Fruit fly (Drosophila melanogaster): ENCODE results near the gene tomboy20.

Gene tomboy20

dm6 chr3R:10699020-10699951, 36.5 kb downstream of the tomboy20 start (continued):
- TF ChIP-seq CG1603 (tag; optimal IDR thresholded peaks at IDR 0.05) (no peak), CG18599 (GFP tag; optimal IDR thresholded peaks at IDR 0.05) (peak; percentile 61), lov (optimal IDR thresholded peaks at IDR 0.05) (no peak), lov (GFP tag; IDR thresholded peaks at IDR 0.05) (no peak), tap (tag; optimal IDR thresholded peaks at IDR 0.05) (no peak), slp2 (GFP tag; optimal IDR thresholded peaks at IDR 0.05) (no peak), ci (GFP tag; IDR thresholded peaks at IDR 0.05) (no peak), lab (GFP tag; optimal IDR thresholded peaks at IDR 0.05) (peak; percentile 63), Sin3A (optimal IDR thresholded peaks at IDR 0.05) (no peak), CG13287 (GFP tag; IDR thresholded peaks at IDR 0.05; ENCODE audit: partially characterized antibody) (no peak), CG10366 (GFP tag; IDR thresholded peaks at IDR 0.05) (no peak), CG6689 (GFP tag; IDR thresholded peaks at IDR 0.05) (no peak), eve (GFP tag; optimal IDR thresholded peaks at IDR 0.05) (no peak), CG7271 (tag; optimal IDR thresholded peaks at IDR 0.05) (no peak), hkb (optimal IDR thresholded peaks at IDR 0.05) (no peak), hkb (GFP tag; IDR thresholded peaks at IDR 0.05) (0 out of 2 replicates have a peak, but pooled peaks have one; percentile 8), Fer1 (GFP tag; optimal IDR thresholded peaks at IDR 0.05) (peak; percentile 57), CG17912 (GFP tag; optimal IDR thresholded peaks at IDR 0.05) (no peak), h (optimal IDR thresholded peaks at IDR 0.05) (no peak), jumu (GFP tag; optimal IDR thresholded peaks at IDR 0.05) (no peak), Bdp1 (GFP tag; optimal IDR thresholded peaks at IDR 0.05) (no peak), tup (GFP tag; optimal IDR thresholded peaks at IDR 0.05) (no peak), Hr78 (GFP tag; optimal IDR thresholded peaks at IDR 0.05) (peak in 1 of 2 experiments; percentile 84), Antp (GFP tag; optimal IDR thresholded peaks at IDR 0.05) (no peak), kah (GFP tag; optimal IDR thresholded peaks at IDR 0.05) (no peak), CG12219 (GFP tag; optimal IDR thresholded peaks at IDR 0.05) (no peak), pnt (GFP tag; optimal IDR thresholded peaks at IDR 0.05) (no peak), vnd (GFP tag; IDR thresholded peaks at IDR 0.05; ENCODE audit: partially characterized antibody) (0 out of 3 replicates have a peak, but pooled peaks have one; percentile 39), CG2129 (GFP tag; IDR thresholded peaks at IDR 0.05; ENCODE audit: partially characterized antibody) (no peak), org-1 (GFP tag; optimal IDR thresholded peaks at IDR 0.05) (no peak), CG4707 (GFP tag; optimal IDR thresholded peaks at IDR 0.05) (no peak), CG32772 (GFP tag; IDR thresholded peaks at IDR 0.05) (no peak), HmgZ (tag; optimal IDR thresholded peaks at IDR 0.05) (no peak), Lim3 (GFP tag; IDR thresholded peaks at IDR 0.05) (no peak), CG3163 (GFP tag; optimal IDR thresholded peaks at IDR 0.05) (no peak), kni (GFP tag; optimal IDR thresholded peaks at IDR 0.05) (no peak), run (tag; optimal IDR thresholded peaks at IDR 0.05) (peak; percentile 62), exex (tag; optimal IDR thresholded peaks at IDR 0.05) (peak; percentile 95), ERR (GFP tag; optimal IDR thresholded peaks at IDR 0.05) (no peak), bowl (GFP tag; IDR thresholded peaks at IDR 0.05) (no peak), HHEX (GFP tag; optimal IDR thresholded peaks at IDR 0.05) (no peak), cato (GFP tag; optimal IDR thresholded peaks at IDR 0.05; ENCODE audit: borderline replicate concordance) (no peak), Nf-YC (tag; optimal IDR thresholded peaks at IDR 0.05) (no peak), CG1832 (GFP tag; optimal IDR thresholded peaks at IDR 0.05) (no peak), Max (GFP tag; optimal IDR thresholded peaks at IDR 0.05) (no peak), tio (GFP tag; optimal IDR thresholded peaks at IDR 0.05) (no peak), insv (GFP tag; optimal IDR thresholded peaks at IDR 0.05) (no peak), sna (GFP tag; IDR thresholded peaks at IDR 0.05; ENCODE audit: partially characterized antibody) (no peak), CG30403 (GFP tag; optimal IDR thresholded peaks at IDR 0.05) (peak; percentile 11)

Measured in whole organism, embryonic.